Worm (Caenorhabditis elegans) whole organism, L1 larva: Measurements from ENCODE around the gene nhx-6.
"Not testable (repeated sequence)": the region's sequence is repeated elsewhere in the genome, so short reads cannot be mapped to it uniquely, and the experiment has no call there.

Experiments used
- C16A3.4 ChIP-seq: fragments of 150-350 bp; optimal IDR thresholded peaks from 2 replicates; lab custom pipeline; 2014; ENCODE audit warnings: missing biosample characterization, missing genetic modification characterization
- C34B4.2 ChIP-seq: sonication (generic microtip); optimal IDR thresholded peaks from 2 replicates; lab custom pipeline; 2017; ENCODE audit warnings: mild to moderate bottlenecking, missing genetic modification characterization, missing compliant biosample characterization
- F16B12.6 ChIP-seq: fragments of 150-350 bp; optimal IDR thresholded peaks from 2 replicates; lab custom pipeline; 2014; ENCODE audit warnings: missing biosample characterization, missing genetic modification characterization
- aha-1 ChIP-seq: fragments of 150-350 bp; optimal IDR thresholded peaks from 2 replicates; lab custom pipeline; 2014; ENCODE audit warnings: missing biosample characterization, missing genetic modification characterization
- alr-1 ChIP-seq: fragments of 200-800 bp; sonication (Bioruptor generic); optimal IDR thresholded peaks from 2 replicates; lab custom pipeline; 2018; ENCODE audit warnings: borderline replicate concordance, mild to moderate bottlenecking, missing genetic modification characterization, missing compliant biosample characterization
- aly-2 ChIP-seq: fragments of 150-350 bp; optimal IDR thresholded peaks from 2 replicates; lab custom pipeline; 2014; ENCODE audit warnings: missing biosample characterization, missing genetic modification characterization
- ceh-8 ChIP-seq: fragments of 200-800 bp; sonication (Bioruptor generic); optimal IDR thresholded peaks from 2 replicates; lab custom pipeline; 2018; ENCODE audit warnings: mild to moderate bottlenecking, missing genetic modification characterization, moderate library complexity, missing compliant biosample characterization
- ceh-88 ChIP-seq: fragments of 200-800 bp; sonication (Bioruptor generic); IDR thresholded peaks from 2 replicates; pipeline ENCODE4 v1.3.6; 2022; ENCODE audit warnings: missing genetic modification characterization, missing compliant biosample characterization
- ceh-90 ChIP-seq: sonication (generic microtip); optimal IDR thresholded peaks from 2 replicates; lab custom pipeline; 2016; ENCODE audit warnings: missing genetic modification characterization, missing compliant biosample characterization
- ces-1 ChIP-seq: fragments of 150-350 bp; optimal IDR thresholded peaks from 2 replicates; lab custom pipeline; 2014; ENCODE audit warnings: missing biosample characterization, missing genetic modification reagents, missing genetic modification characterization
- efl-1 ChIP-seq, 4 experiments: fragments of 150-350 bp; optimal IDR thresholded peaks in 3 of 4; peaks in 1 of 4; 1 replicate in 1 of 4; 2 replicates in 3 of 4; lab custom pipeline; 2014; ENCODE audit warnings: missing biosample characterization in 2 of 4, missing genetic modification characterization in 2 of 4, missing genetic modification reagents in 2 of 4
- efl-3 ChIP-seq: fragments of 200-800 bp; sonication (Bioruptor generic); optimal IDR thresholded peaks from 2 replicates; lab custom pipeline; 2018; ENCODE audit warnings: mild to moderate bottlenecking, missing genetic modification characterization, missing compliant biosample characterization
- elt-2 ChIP-seq: sonication (generic microtip); optimal IDR thresholded peaks from 2 replicates; lab custom pipeline; 2016; ENCODE audit warnings: missing genetic modification characterization, mild to moderate bottlenecking, inconsistent platforms, missing compliant biosample characterization, missing genetic modification reagents
- elt-3 ChIP-seq, 6 experiments: fragments of 150-350 bp in 1 of 6; sonication (generic microtip); optimal IDR thresholded peaks; 2 replicates each; lab custom pipeline; 2017 to 2018; ENCODE audit warnings: missing biosample characterization in 6 of 6, missing genetic modification characterization in 6 of 6, inconsistent platforms in 1 of 6
- ets-5 ChIP-seq: fragments of 200-800 bp; sonication (Bioruptor generic); IDR thresholded peaks from 2 replicates; pipeline ENCODE4 v1.3.6; 2022; ENCODE audit warnings: missing genetic modification characterization, missing compliant biosample characterization
- fkh-10 ChIP-seq: sonication (generic microtip); optimal IDR thresholded peaks from 2 replicates; lab custom pipeline; 2017; ENCODE audit warnings: missing biosample characterization, missing genetic modification reagents, missing genetic modification characterization
- fkh-4 ChIP-seq: sonication (generic microtip); optimal IDR thresholded peaks from 2 replicates; lab custom pipeline; 2016; ENCODE audit warnings: missing compliant biosample characterization, missing genetic modification characterization, borderline replicate concordance
- fkh-8 ChIP-seq: sonication (generic microtip); optimal IDR thresholded peaks from 2 replicates; lab custom pipeline; 2016; ENCODE audit warnings: mild to moderate bottlenecking, missing genetic modification characterization, missing compliant biosample characterization
- isw-1 ChIP-seq: fragments of 200-800 bp; sonication (Bioruptor generic); IDR thresholded peaks from 2 replicates; pipeline ENCODE4 v1.3.6; 2022; ENCODE audit warnings: missing genetic modification characterization, missing compliant biosample characterization
- jun-1 ChIP-seq: fragments of 150-350 bp; optimal IDR thresholded peaks from 2 replicates; lab custom pipeline; 2014; ENCODE audit warnings: missing biosample characterization, missing genetic modification reagents, missing genetic modification characterization
- lsy-2 ChIP-seq, 2 experiments: fragments of 150-350 bp; optimal IDR thresholded peaks; 2 replicates each; lab custom pipeline; 2014; ENCODE audit warnings: missing biosample characterization in 2 of 2, missing genetic modification characterization in 2 of 2
- mab-9 ChIP-seq: fragments of 200-800 bp; sonication (Bioruptor generic); IDR thresholded peaks from 2 replicates; pipeline ENCODE4 v1.3.6; 2022; ENCODE audit warnings: missing genetic modification reagents, missing genetic modification characterization, missing compliant biosample characterization
- mef-2 ChIP-seq: fragments of 150-350 bp; optimal IDR thresholded peaks from 2 replicates; lab custom pipeline; 2014; ENCODE audit warnings: missing biosample characterization, missing genetic modification characterization
- nhr-19 ChIP-seq: fragments of 200-800 bp; sonication (Bioruptor generic); conservative IDR thresholded peaks from 2 replicates; pipeline ENCODE4 v1.3.6; 2022; ENCODE audit warnings: missing genetic modification characterization, missing compliant biosample characterization
- nhr-237 ChIP-seq: fragments of 150-350 bp; optimal IDR thresholded peaks from 2 replicates; lab custom pipeline; 2014; ENCODE audit warnings: missing biosample characterization, missing genetic modification characterization
- nhr-84 ChIP-seq: sonication (generic microtip); optimal IDR thresholded peaks from 2 replicates; lab custom pipeline; 2017; ENCODE audit warnings: missing biosample characterization, missing genetic modification characterization
- snu-23 ChIP-seq: sonication (generic microtip); optimal IDR thresholded peaks from 2 replicates; lab custom pipeline; 2016; ENCODE audit warnings: missing genetic modification characterization, missing compliant biosample characterization
- sox-4 ChIP-seq: sonication (generic microtip); optimal IDR thresholded peaks from 2 replicates; lab custom pipeline; 2016; ENCODE audit warnings: missing genetic modification characterization, missing compliant biosample characterization
- sptf-1 ChIP-seq: fragments of 150-350 bp; optimal IDR thresholded peaks from 2 replicates; lab custom pipeline; 2014; ENCODE audit warnings: missing biosample characterization, missing genetic modification characterization
- swsn-7 ChIP-seq: sonication (generic microtip); optimal IDR thresholded peaks from 2 replicates; lab custom pipeline; 2016; ENCODE audit warnings: missing genetic modification characterization, missing compliant biosample characterization
- tlp-1 ChIP-seq: fragments of 150-350 bp; optimal IDR thresholded peaks from 2 replicates; lab custom pipeline; 2014; ENCODE audit warnings: missing biosample characterization, missing genetic modification characterization
- unc-86 ChIP-seq: sonication (generic microtip); optimal IDR thresholded peaks from 2 replicates; lab custom pipeline; 2016; ENCODE audit warnings: missing genetic modification characterization, missing compliant biosample characterization
- vab-15 ChIP-seq: sonication (generic microtip); optimal IDR thresholded peaks from 2 replicates; lab custom pipeline; 2017; ENCODE audit warnings: missing genotype, mild to moderate bottlenecking, missing genetic modification characterization, missing compliant biosample characterization
- xbp-1 ChIP-seq: sonication (generic microtip); optimal IDR thresholded peaks from 2 replicates; lab custom pipeline; 2016; ENCODE audit warnings: missing genetic modification characterization, missing compliant biosample characterization
- ztf-4 ChIP-seq: fragments of 150-350 bp; optimal IDR thresholded peaks from 2 replicates; lab custom pipeline; 2014; ENCODE audit warnings: missing biosample characterization, missing genetic modification characterization

Gene nhx-6

ce11 chrII:1654917-1655316 is 15.7 kb upstream of the nhx-6 start, which contains the start of gene btb-12:
Gene btb-12 (plus strand): TSS chrII:1655217.
- TF ChIP-seq elt-3 (tag; optimal IDR thresholded peaks at IDR 0.05; lab: Kevin White, UChicago) (no peak), nhr-84 (tag; lab: Kevin White, UChicago) (no peak), vab-15 (tag; lab: Kevin White, UChicago) (no peak), ceh-90 (no peak), C16A3.4 (tag; lab: Kevin White, UChicago) (no peak), ces-1 (no peak), mab-9 (no peak), unc-86 (tag; lab: Kevin White, UChicago) (no peak), C34B4.2 (no peak), ets-5 (GFP tag; lab: Robert Waterston, UW) (no peak), mef-2 (tag; lab: Kevin White, UChicago) (no peak), efl-3 (GFP tag; lab: Kevin White, UChicago) (no peak), snu-23 (GFP tag; lab: Kevin White, UChicago) (no peak), isw-1 (no peak), ztf-4 (tag; lab: Kevin White, UChicago) (no peak), tlp-1 (tag; lab: Kevin White, UChicago) (no peak)
- TF ChIP-seq, all 84 proteins: peak for 0

ce11 chrII:1657202-1657601 is 13.4 kb upstream of the nhx-6 start, which contains the start of gene ZC204.12:
Gene ZC204.12 (minus strand): TSS chrII:1657302.
- TF ChIP-seq fkh-8 (tag; lab: Kevin White, UChicago) (no peak), efl-3 (GFP tag; lab: Kevin White, UChicago) (no peak), jun-1 (tag; lab: Kevin White, UChicago) (no peak), elt-3 (tag; optimal IDR thresholded peaks at IDR 0.05; lab: Kevin White, UChicago) (no peak), fkh-10 (no peak), fkh-4 (tag; lab: Kevin White, UChicago) (no peak), aha-1 (tag; lab: Kevin White, UChicago) (no peak), alr-1 (no peak), unc-86 (tag; lab: Kevin White, UChicago) (no peak), F16B12.6 (tag; lab: Kevin White, UChicago) (no peak), sptf-1 (no peak), sox-4 (no peak), C16A3.4 (tag; lab: Kevin White, UChicago) (no peak), aly-2 (no peak), nhr-237 (no peak)

ce11 chrII:1659729-1660128 is 10.9 kb upstream of the nhx-6 start:
- TF ChIP-seq elt-2, result peak; percentile 74

- TF ChIP-seq ceh-8 (GFP tag; lab: Kevin White, UChicago); swsn-7 (tag; lab: Kevin White, UChicago); xbp-1 (tag; lab: Kevin White, UChicago): not testable (repeated sequence)
These were observed 9.7 kb upstream of the nhx-6 start, which contains the start of gene ZC204.13 for ce11 chrII:1660888-1661287. Gene ZC204.13 (minus strand): TSS chrII:1660988.

ce11 chrII:1661300-1661838 is 9.3 kb upstream of the nhx-6 start:
- TF ChIP-seq nhr-19 (GFP tag; lab: Robert Waterston, UW) (peak; percentile 41), lsy-2 (tag; optimal IDR thresholded peaks at IDR 0.05; lab: Kevin White, UChicago) (peak in 1 of 2 experiments; percentile 55), ceh-88 (GFP tag; lab: Robert Waterston, UW) (peak; percentile 54), efl-1 (optimal IDR thresholded peaks at IDR 0.05; lab: Kevin White, UChicago) (peak in 1 of 2 experiments; percentile 9)
- TF ChIP-seq efl-1 (GFP tag; optimal IDR thresholded peaks at IDR 0.05 in 1 of 2; lab: Kevin White, UChicago), result not testable (repeated sequence)
